Fruit fly (Drosophila melanogaster) whole organism, embryonic: ENCODE measurements around the gene Nct.

ENCODE experiments used
- Asciz ChIP-seq: fragments of 200-800 bp; sonication (Bioruptor generic); optimal IDR thresholded peaks from 2 replicates; lab custom pipeline; 2017; ENCODE audit warnings: missing biosample characterization, mild to moderate bottlenecking, missing genetic modification characterization, missing genetic modification reagents
- B-H1 ChIP-seq: fragments of 200-800 bp; sonication (Bioruptor generic); IDR thresholded peaks from 3 replicates; pipeline ENCODE4 v1.3.6; 2022; ENCODE audit warnings: missing biosample characterization, missing genetic modification characterization
- Bdp1 ChIP-seq: fragments of 200-800 bp; sonication (Bioruptor generic); optimal IDR thresholded peaks from 3 replicates; lab custom pipeline; 2016; ENCODE audit warnings: missing biosample characterization, missing genetic modification characterization
- Bgb ChIP-seq: fragments of 200-800 bp; sonication (Bioruptor generic); IDR thresholded peaks from 2 replicates; pipeline ENCODE4 v1.3.6; 2022; ENCODE audit warnings: missing biosample characterization, missing genetic modification characterization; ENCODE audit not compliant: partially characterized antibody
- CG10147 ChIP-seq: fragments of 200-800 bp; sonication (Bioruptor generic); optimal IDR thresholded peaks from 2 replicates; lab custom pipeline; 2019; ENCODE audit warnings: missing biosample characterization, mild to moderate bottlenecking, missing genetic modification characterization, moderate library complexity
- CG12236 ChIP-seq: fragments of 200-800 bp; sonication (Bioruptor generic); optimal IDR thresholded peaks from 2 replicates; lab custom pipeline; 2016; ENCODE audit warnings: missing biosample characterization, missing genetic modification characterization
- CG13894 ChIP-seq: fragments of 200-800 bp; sonication (Bioruptor generic); optimal IDR thresholded peaks from 3 replicates; lab custom pipeline; 2018; ENCODE audit warnings: missing biosample characterization, mild to moderate bottlenecking, missing genetic modification characterization, moderate library complexity
- CG15269 ChIP-seq: fragments of 200-800 bp; sonication (Bioruptor generic); optimal IDR thresholded peaks from 2 replicates; lab custom pipeline; 2018; ENCODE audit warnings: missing biosample characterization, mild to moderate bottlenecking, missing genetic modification characterization, moderate library complexity
- CG1647 ChIP-seq: fragments of 200-800 bp; sonication (Bioruptor generic); optimal IDR thresholded peaks from 3 replicates; lab custom pipeline; 2016; ENCODE audit warnings: missing biosample characterization, missing genetic modification characterization
- CG16813 ChIP-seq: fragments of 200-800 bp; sonication (Bioruptor generic); IDR thresholded peaks from 3 replicates; pipeline ENCODE4 v1.3.6; 2022; ENCODE audit warnings: missing biosample characterization, missing genetic modification characterization; ENCODE audit not compliant: partially characterized antibody
- CG17385 ChIP-seq: fragments of 200-800 bp; sonication (Bioruptor generic); optimal IDR thresholded peaks from 3 replicates; lab custom pipeline; 2018; ENCODE audit warnings: missing biosample characterization, mild to moderate bottlenecking, missing genetic modification characterization
- CG18476 ChIP-seq: fragments of 200-800 bp; sonication (Bioruptor generic); optimal IDR thresholded peaks from 2 replicates; lab custom pipeline; 2016; ENCODE audit warnings: missing biosample characterization, mild to moderate bottlenecking, missing genetic modification characterization
- CG18599 ChIP-seq: fragments of 200-800 bp; sonication (Bioruptor generic); optimal IDR thresholded peaks from 3 replicates; lab custom pipeline; 2017; ENCODE audit warnings: missing biosample characterization, missing genetic modification characterization, mild to moderate bottlenecking, moderate library complexity, missing genetic modification reagents
- CG18619 ChIP-seq: fragments of 200-800 bp; sonication (Bioruptor generic); optimal IDR thresholded peaks from 3 replicates; lab custom pipeline; 2017; ENCODE audit warnings: missing biosample characterization, mild to moderate bottlenecking, missing genetic modification characterization
- CG2116 ChIP-seq: fragments of 200-800 bp; sonication (Bioruptor generic); optimal IDR thresholded peaks from 3 replicates; lab custom pipeline; 2018; ENCODE audit warnings: missing biosample characterization, mild to moderate bottlenecking, missing genetic modification characterization
- CG2129 ChIP-seq: fragments of 200-800 bp; sonication (Bioruptor generic); IDR thresholded peaks from 2 replicates; pipeline ENCODE4 v1.3.6; 2022; ENCODE audit warnings: missing biosample characterization, missing genetic modification characterization; ENCODE audit not compliant: partially characterized antibody
- CG3407 ChIP-seq: fragments of 200-800 bp; sonication (Bioruptor generic); optimal IDR thresholded peaks from 2 replicates; lab custom pipeline; 2018; ENCODE audit warnings: missing biosample characterization, mild to moderate bottlenecking, missing genetic modification characterization
- CG3847 ChIP-seq: fragments of 200-800 bp; sonication (Bioruptor generic); IDR thresholded peaks from 2 replicates; pipeline ENCODE4 v1.3.6; 2022; ENCODE audit warnings: missing biosample characterization, missing genetic modification characterization
- CG4360 ChIP-seq: fragments of 200-800 bp; sonication (Bioruptor generic); IDR thresholded peaks from 2 replicates; pipeline ENCODE4 v1.3.6; 2022; ENCODE audit warnings: missing biosample characterization, missing genetic modification characterization
- CG5245 ChIP-seq: fragments of 200-800 bp; sonication (Bioruptor generic); optimal IDR thresholded peaks from 3 replicates; lab custom pipeline; 2016; ENCODE audit warnings: missing biosample characterization, missing genetic modification characterization
- CG7745 ChIP-seq: fragments of 200-800 bp; sonication (Bioruptor generic); optimal IDR thresholded peaks from 2 replicates; lab custom pipeline; 2018; ENCODE audit warnings: missing biosample characterization, mild to moderate bottlenecking, missing genetic modification characterization, moderate library complexity
- CG8388 ChIP-seq: fragments of 200-800 bp; sonication (Bioruptor generic); optimal IDR thresholded peaks from 2 replicates; lab custom pipeline; 2019; ENCODE audit warnings: missing biosample characterization, mild to moderate bottlenecking, missing genetic modification characterization, moderate library complexity
- CG8765 ChIP-seq: fragments of 200-800 bp; sonication (Bioruptor generic); IDR thresholded peaks from 2 replicates; pipeline ENCODE4 v1.3.6; 2022; ENCODE audit warnings: missing biosample characterization, missing genetic modification characterization
- CG9797 ChIP-seq: fragments of 200-800 bp; sonication (Bioruptor generic); optimal IDR thresholded peaks from 3 replicates; lab custom pipeline; 2018; ENCODE audit warnings: missing biosample characterization, mild to moderate bottlenecking, missing genetic modification characterization
- CG9876 ChIP-seq: fragments of 200-800 bp; sonication (Bioruptor generic); optimal IDR thresholded peaks from 2 replicates; lab custom pipeline; 2016; ENCODE audit warnings: missing biosample characterization, missing genetic modification characterization
- CHES-1-like ChIP-seq: fragments of 200-800 bp; sonication (Bioruptor generic); optimal IDR thresholded peaks from 2 replicates; lab custom pipeline; 2016; ENCODE audit warnings: missing biosample characterization, missing genetic modification characterization
- Deaf1 ChIP-seq: fragments of 200-800 bp; optimal IDR thresholded peaks from 3 replicates; lab custom pipeline; 2019; ENCODE audit warnings: missing biosample characterization, mild to moderate bottlenecking, missing genetic modification characterization, moderate library complexity
- Hr78 ChIP-seq, 2 experiments: fragments of 200-800 bp in 1 of 2; fragments of >200 bp in 1 of 2; sonication (Bioruptor generic) in 1 of 2; optimal IDR thresholded peaks; 2 replicates each; lab custom pipeline; 2017 to 2019; ENCODE audit warnings: missing biosample characterization in 2 of 2, missing genetic modification characterization in 2 of 2, mild to moderate bottlenecking in 1 of 2, moderate library complexity in 1 of 2
- Lhr ChIP-seq: fragments of 200-800 bp; sonication (Bioruptor generic); optimal IDR thresholded peaks from 3 replicates; lab custom pipeline; 2017; ENCODE audit warnings: mild to moderate bottlenecking, missing biosample characterization, missing genetic modification reagents, missing genetic modification characterization
- Myb ChIP-seq: fragments of 200-800 bp; sonication (Bioruptor generic); optimal IDR thresholded peaks from 2 replicates; lab custom pipeline; 2016; ENCODE audit warnings: missing biosample characterization, missing genetic modification characterization
- NFAT ChIP-seq: fragments of 200-800 bp; sonication (Bioruptor generic); IDR thresholded peaks from 2 replicates; pipeline ENCODE4 v1.3.6; 2022; ENCODE audit warnings: missing biosample characterization, missing genetic modification characterization
- Oli ChIP-seq: fragments of 200-800 bp; sonication (Bioruptor generic); optimal IDR thresholded peaks from 2 replicates; lab custom pipeline; 2018; ENCODE audit warnings: missing biosample characterization, mild to moderate bottlenecking, missing genetic modification characterization, moderate library complexity
- Rfx ChIP-seq: fragments of 200-800 bp; sonication (Bioruptor generic); IDR thresholded peaks from 2 replicates; pipeline ENCODE4 v1.3.6; 2022; ENCODE audit warnings: missing biosample characterization, missing genetic modification characterization
- Rx ChIP-seq: fragments of 200-800 bp; sonication (Bioruptor generic); IDR thresholded peaks from 2 replicates; pipeline ENCODE4 v1.3.6; 2022; ENCODE audit warnings: missing biosample characterization, missing genetic modification characterization
- Stat92E ChIP-seq, 3 experiments: fragments of >200 bp in 2 of 3; fragments of 200-800 bp in 1 of 3; sonication (Bioruptor generic) in 1 of 3; optimal IDR thresholded peaks; 2 replicates each; lab custom pipeline; 2017 to 2019; ENCODE audit warnings: missing biosample characterization in 3 of 3, missing genetic modification characterization in 3 of 3, mild to moderate bottlenecking in 1 of 3, moderate library complexity in 1 of 3
- TFAM ChIP-seq: fragments of 200-800 bp; sonication (Bioruptor generic); optimal IDR thresholded peaks from 2 replicates; lab custom pipeline; 2017; ENCODE audit warnings: missing biosample characterization, missing genetic modification characterization, inconsistent platforms
- Taf1 ChIP-seq: fragments of 200-800 bp; sonication (Bioruptor generic); IDR thresholded peaks from 2 replicates; pipeline ENCODE4 v1.3.6; 2022; ENCODE audit warnings: missing biosample characterization, missing genetic modification characterization
- ac ChIP-seq: fragments of 200-800 bp; sonication (Bioruptor generic); optimal IDR thresholded peaks from 3 replicates; lab custom pipeline; 2017; ENCODE audit warnings: missing biosample characterization, mild to moderate bottlenecking, missing genetic modification characterization
- dimm ChIP-seq: fragments of 200-800 bp; sonication (Bioruptor generic); IDR thresholded peaks from 2 replicates; pipeline ENCODE4 v1.3.6; 2022; ENCODE audit warnings: missing biosample characterization, missing genetic modification characterization
- emc ChIP-seq: fragments of 200-800 bp; sonication (Bioruptor generic); optimal IDR thresholded peaks from 2 replicates; lab custom pipeline; 2016; ENCODE audit warnings: missing biosample characterization, missing genetic modification characterization
- esg ChIP-seq: fragments of 200-800 bp; sonication (Bioruptor generic); conservative IDR thresholded peaks from 2 replicates; pipeline ENCODE4 v1.3.6; 2022; ENCODE audit warnings: missing biosample characterization, missing genetic modification characterization
- gro ChIP-seq: fragments of 200-800 bp; sonication (Bioruptor generic); optimal IDR thresholded peaks from 2 replicates; lab custom pipeline; 2016; ENCODE audit warnings: missing biosample characterization, missing genetic modification characterization
- hbn ChIP-seq: fragments of 200-800 bp; sonication (Bioruptor generic); IDR thresholded peaks from 2 replicates; pipeline ENCODE4 v1.3.6; 2022; ENCODE audit warnings: missing biosample characterization, missing genetic modification characterization; ENCODE audit not compliant: partially characterized antibody
- jigr1 ChIP-seq: fragments of 200-800 bp; sonication (Bioruptor generic); IDR thresholded peaks from 3 replicates; pipeline ENCODE4 v1.3.6; 2022; ENCODE audit warnings: missing biosample characterization, missing genetic modification characterization
- nerfin-1 ChIP-seq: fragments of 200-800 bp; sonication (Bioruptor generic); optimal IDR thresholded peaks from 3 replicates; lab custom pipeline; 2019; ENCODE audit warnings: missing biosample characterization, mild to moderate bottlenecking, missing genetic modification characterization, moderate library complexity
- pita ChIP-seq: fragments of 200-800 bp; sonication (Bioruptor generic); optimal IDR thresholded peaks from 2 replicates; lab custom pipeline; 2017; ENCODE audit warnings: missing biosample characterization, mild to moderate bottlenecking, missing genetic modification characterization
- sens-2 ChIP-seq: fragments of 200-800 bp; sonication (Bioruptor generic); IDR thresholded peaks from 2 replicates; pipeline ENCODE4 v1.3.6; 2022; ENCODE audit warnings: missing biosample characterization, missing genetic modification characterization
- seq ChIP-seq: fragments of 200-800 bp; sonication (Bioruptor generic); IDR thresholded peaks from 2 replicates; pipeline ENCODE4 v1.3.6; 2022; ENCODE audit warnings: missing biosample characterization, missing genetic modification characterization
- tin ChIP-seq: fragments of 200-800 bp; sonication (Bioruptor generic); optimal IDR thresholded peaks from 3 replicates; lab custom pipeline; 2016; ENCODE audit warnings: missing biosample characterization, missing genetic modification characterization
- ttk ChIP-seq: fragments of 200-800 bp; sonication (Bioruptor generic); IDR thresholded peaks from 2 replicates; pipeline ENCODE4 v2.1.2; 2022; ENCODE audit warnings: missing biosample characterization, missing genetic modification characterization

Nct gene

dm6 chr3R:24809576-24810279, 41.7 kb upstream of the Nct start (continued):
- TF ChIP-seq CG4360, result no peak
- no peak for TF ChIP-seq Myb (GFP tag; lab: Kevin White, UChicago)
- no peak for TF ChIP-seq CG2129 (GFP tag; lab: Robert Waterston, UW)
- no peak for TF ChIP-seq CHES-1-like (GFP tag; lab: Kevin White, UChicago)
- no peak for TF ChIP-seq esg
- no peak for TF ChIP-seq CG16813 (GFP tag; lab: Robert Waterston, UW)
- TF ChIP-seq ttk, result no peak
- TF ChIP-seq pita, result no peak
- peak; percentile 15 for TF ChIP-seq CG2116 (GFP tag; lab: Kevin White, UChicago)
- no peak for TF ChIP-seq Rx (GFP tag; lab: Robert Waterston, UW)
- TF ChIP-seq CG8765 (GFP tag; lab: Robert Waterston, UW), result no peak
- peak; percentile 19 for TF ChIP-seq CG18619 (GFP tag; lab: Kevin White, UChicago)
- TF ChIP-seq CG3407 (GFP tag; lab: Kevin White, UChicago), result peak; percentile 60
- TF ChIP-seq emc (GFP tag; lab: Kevin White, UChicago), result no peak
- TF ChIP-seq Deaf1 (tag; lab: Kevin White, UChicago), result no peak
- TF ChIP-seq Bdp1 (GFP tag; lab: Kevin White, UChicago), result no peak
- no peak; the same call in 2 of the 3 replicates for TF ChIP-seq B-H1 (GFP tag; lab: Robert Waterston, UW)
- TF ChIP-seq CG18599 (GFP tag; lab: Kevin White, UChicago), result no peak
- TF ChIP-seq CG8388 (GFP tag; lab: Kevin White, UChicago), result peak; percentile 40
- no peak for TF ChIP-seq Taf1
- no peak for TF ChIP-seq Oli
- no peak for TF ChIP-seq CG9876 (GFP tag; lab: Kevin White, UChicago)
- TF ChIP-seq Lhr (GFP tag; lab: Kevin White, UChicago), result no peak
- TF ChIP-seq jigr1 (GFP tag; lab: Robert Waterston, UW), result no peak
- TF ChIP-seq Rfx (GFP tag; lab: Robert Waterston, UW), result no peak
- no peak for TF ChIP-seq CG9797 (GFP tag; lab: Kevin White, UChicago)
- no peak for TF ChIP-seq Stat92E (GFP tag; optimal IDR thresholded peaks at IDR 0.05; lab: Kevin White, UChicago)
- peak; percentile 52 for TF ChIP-seq nerfin-1 (tag; lab: Kevin White, UChicago)
- TF ChIP-seq CG5245 (GFP tag; lab: Kevin White, UChicago), result no peak
- no peak for TF ChIP-seq dimm (GFP tag; lab: Robert Waterston, UW)
- peak; percentile 92 for TF ChIP-seq Asciz (GFP tag; lab: Kevin White, UChicago)
- TF ChIP-seq seq (GFP tag; lab: Robert Waterston, UW), result no peak
- no peak for TF ChIP-seq Bgb
- TF ChIP-seq gro (GFP tag; lab: Kevin White, UChicago), result peak; percentile 17
- no peak for TF ChIP-seq CG15269
- TF ChIP-seq CG1647 (GFP tag; lab: Kevin White, UChicago), result no peak
- no peak for TF ChIP-seq hbn (GFP tag; lab: Robert Waterston, UW)
- peak; percentile 39 for TF ChIP-seq CG10147
- TF ChIP-seq tin, result no peak
- no peak for TF ChIP-seq TFAM
- no peak for TF ChIP-seq CG17385 (GFP tag; lab: Kevin White, UChicago)
- peak; percentile 41 for TF ChIP-seq CG12236 (GFP tag; lab: Kevin White, UChicago)
- no peak for TF ChIP-seq CG7745
- no peak for TF ChIP-seq CG3847 (GFP tag; lab: Robert Waterston, UW)
- TF ChIP-seq ac, result no peak
- TF ChIP-seq NFAT (GFP tag; lab: Robert Waterston, UW), result no peak
- TF ChIP-seq CG18476 (GFP tag; lab: Kevin White, UChicago), result no peak
- no peak for TF ChIP-seq CG13894 (tag; lab: Kevin White, UChicago)
- peak in 1 of 2 experiments; percentile 33 for TF ChIP-seq Hr78 (GFP tag; optimal IDR thresholded peaks at IDR 0.05; lab: Kevin White, UChicago)
- no peak for TF ChIP-seq sens-2 (GFP tag; lab: Robert Waterston, UW)
